Worm (Caenorhabditis elegans): ENCODE measurements around the gene Y69E1A.1.

The Y69E1A.1 gene

ce11 chrIV:10918877-10919560 lies 29.7 kb downstream of the Y69E1A.1 start (continued):
- TF ChIP-seq unc-62 (GFP tag; optimal IDR thresholded peaks at IDR 0.05 in 1 of 2) (peak in 1 of 2 experiments; percentile 96), unc-62 (tag; optimal IDR thresholded peaks at IDR 0.05) (no peak), lir-3 (tag; optimal IDR thresholded peaks at IDR 0.05) (no peak), nhr-237 (tag; optimal IDR thresholded peaks at IDR 0.05) (no peak), vab-7 (GFP tag; IDR thresholded peaks at IDR 0.05) (peak; percentile 39; the same call in 1 of the 2 replicates), ama-1 (optimal IDR thresholded peaks at IDR 0.05) (peak; percentile 76), F10B5.3 (tag; optimal IDR thresholded peaks at IDR 0.05) (no peak), ztf-7 (tag; optimal IDR thresholded peaks at IDR 0.05) (no peak), aly-2 (tag; optimal IDR thresholded peaks at IDR 0.05) (no peak), set-16 (GFP tag; IDR thresholded peaks at IDR 0.05) (no peak), hlh-11 (tag; optimal IDR thresholded peaks at IDR 0.05) (peak; percentile 93), ZK546.5 (tag; optimal IDR thresholded peaks at IDR 0.05) (no peak), mes-2 (tag; optimal IDR thresholded peaks at IDR 0.05; ENCODE audit: poor library complexity, severe bottlenecking) (peak; percentile 66), zfp-3 (GFP tag; conservative IDR thresholded peaks at IDR 0.05) (no peak), php-3 (GFP tag; IDR thresholded peaks at IDR 0.05) (no peak), D1046.2 (GFP tag; IDR thresholded peaks at IDR 0.05) (no peak), T26A8.4 (GFP tag; IDR thresholded peaks at IDR 0.05) (0 out of 2 replicates have a peak, but pooled peaks have one; percentile 39), lin-13 (GFP tag; optimal IDR thresholded peaks at IDR 0.05) (peak; percentile 41), dmd-9 (GFP tag; IDR thresholded peaks at IDR 0.05) (no peak), tag-97 (GFP tag; IDR thresholded peaks at IDR 0.05) (no peak), F37D6.2 (tag; optimal IDR thresholded peaks at IDR 0.05) (peak; percentile 31), daf-19 (GFP tag; conservative IDR thresholded peaks at IDR 0.05) (0 out of 2 replicates have a peak, but pooled peaks have one; percentile 27), egl-43 (GFP tag; IDR thresholded peaks at IDR 0.05) (no peak), mdl-1 (tag; optimal IDR thresholded peaks at IDR 0.05) (peak; percentile 25 to 90), lsy-2 (tag; optimal IDR thresholded peaks at IDR 0.05) (peak; percentile 50 to 75), zfp-2 (tag; optimal IDR thresholded peaks at IDR 0.05) (no peak), fkh-10 (GFP tag; optimal IDR thresholded peaks at IDR 0.05) (peak; percentile 40), nhr-77 (tag; optimal IDR thresholded peaks at IDR 0.05) (peak; percentile 53), dpl-1 (GFP tag; optimal IDR thresholded peaks at IDR 0.05) (peak; percentile 58), nhr-25 (tag; optimal IDR thresholded peaks at IDR 0.05; ENCODE audit: borderline replicate concordance, insufficient read depth) (no peak), attf-4 (tag; optimal IDR thresholded peaks at IDR 0.05) (no peak), R02D3.7 (tag; optimal IDR thresholded peaks at IDR 0.05) (no peak), arid-1 (GFP tag; conservative IDR thresholded peaks at IDR 0.05) (0 out of 2 replicates have a peak, but pooled peaks have one; percentile 36), hmg-1.1 (GFP tag; IDR thresholded peaks at IDR 0.05) (peak; percentile 86), unc-39 (tag; optimal IDR thresholded peaks at IDR 0.05) (no peak), mxl-3 (GFP tag; optimal IDR thresholded peaks at IDR 0.05) (peak; percentile 89), lin-15B (tag; optimal IDR thresholded peaks at IDR 0.05) (no peak), dmd-8 (GFP tag; IDR thresholded peaks at IDR 0.05) (no peak), Y48G9A.11 (GFP tag; IDR thresholded peaks at IDR 0.05) (no peak), hif-1 (tag; optimal IDR thresholded peaks at IDR 0.05) (peak; percentile 89 to 99), nhr-76 (tag; optimal IDR thresholded peaks at IDR 0.05) (no peak), nhr-42 (GFP tag; IDR thresholded peaks at IDR 0.05) (peak; percentile 42; the same call in 1 of the 2 replicates), pha-4 (GFP tag; IDR thresholded peaks at IDR 0.05) (no peak), pha-4 (tag; optimal IDR thresholded peaks at IDR 0.05) (peak; percentile 74), jun-1 (tag; optimal IDR thresholded peaks at IDR 0.05) (no peak), ctbp-1 (GFP tag; IDR thresholded peaks at IDR 0.05) (peak; percentile 75), daf-8 (GFP tag; IDR thresholded peaks at IDR 0.05) (no peak), tra-1 (GFP tag; IDR thresholded peaks at IDR 0.05) (no peak), Y75B8A.6 (GFP tag; IDR thresholded peaks at IDR 0.05) (no peak), ceh-62 (tag; optimal IDR thresholded peaks at IDR 0.05) (no peak), Y5F2A.4 (GFP tag; optimal IDR thresholded peaks at IDR 0.05) (no peak)
